Worm (Caenorhabditis elegans) whole organism, L4/young adult: ENCODE measurements around the gene F17E9.5.

Source experiments
- dao-5 ChIP-seq: sonication (generic microtip); optimal IDR thresholded peaks from 2 replicates; lab custom pipeline; 2016; ENCODE audit warnings: missing genotype, missing genetic modification characterization, moderate library complexity, missing compliant biosample characterization
- him-1 ChIP-seq: sonication (generic microtip); optimal IDR thresholded peaks from 2 replicates; lab custom pipeline; 2016; ENCODE audit warnings: missing genotype, missing genetic modification reagents, missing genetic modification characterization, missing compliant biosample characterization

- TF ChIP-seq him-1 (tag; lab: Kevin White, UChicago) (no peak), dao-5 (tag; lab: Kevin White, UChicago) (no peak)
These were observed 10.0 kb downstream of the F17E9.5 start, which contains the start of the genes F17E9.2 and col-116 for ce11 chrIV:8355592-8355991.
